Fruit fly (Drosophila melanogaster) S2 (cell line): ENCODE measurements around the gene Bub1.

ENCODE experiments used
- CG8478 ChIP-seq: fragments of >200 bp; optimal IDR thresholded peaks from 2 replicates; lab custom pipeline; 2018
- CTCF ChIP-seq, 2 experiments: fragments of >200 bp; optimal IDR thresholded peaks; 2 replicates each; lab custom pipeline; 2018

dm6 chr2L:5314630-5315159 is 36.0 kb downstream of the Bub1 start, which contains the start of gene CG14024:
- TF ChIP-seq CTCF (optimal IDR thresholded peaks at IDR 0.05; lab: Kevin White, UChicago) (no peak), CG8478 (lab: Kevin White, UChicago) (no peak)
